Worm (Caenorhabditis elegans): ENCODE data around the gene F41H10.1.

ce11 chrIV:5385020-5385419 is 2.3 kb downstream of the F41H10.1 start, which contains the start of gene F41H10.12:
- TF ChIP-seq sem-4 (tag; optimal IDR thresholded peaks at IDR 0.05) (no peak), nhr-77 (tag; optimal IDR thresholded peaks at IDR 0.05) (no peak), unc-62 (GFP tag; optimal IDR thresholded peaks at IDR 0.05) (no peak), zag-1 (tag; optimal IDR thresholded peaks at IDR 0.05) (no peak), lin-13 (GFP tag; optimal IDR thresholded peaks at IDR 0.05) (no peak), dmd-4 (tag; optimal IDR thresholded peaks at IDR 0.05) (no peak), peb-1 (tag; optimal IDR thresholded peaks at IDR 0.05) (no peak), R02D3.7 (tag; optimal IDR thresholded peaks at IDR 0.05) (no peak)
